Worm (Caenorhabditis elegans) whole organism, mixed stage, embryonic: ENCODE results near the gene clec-149.

Source experiments
- ces-1 ChIP-seq: fragments of 150-350 bp; optimal IDR thresholded peaks from 2 replicates; lab custom pipeline; 2014; ENCODE audit warnings: missing biosample characterization, missing genetic modification reagents, missing genetic modification characterization
- ztf-11 ChIP-seq: fragments of 150-350 bp; optimal IDR thresholded peaks from 2 replicates; lab custom pipeline; 2014; ENCODE audit warnings: missing biosample characterization, missing genetic modification characterization

DNA sequence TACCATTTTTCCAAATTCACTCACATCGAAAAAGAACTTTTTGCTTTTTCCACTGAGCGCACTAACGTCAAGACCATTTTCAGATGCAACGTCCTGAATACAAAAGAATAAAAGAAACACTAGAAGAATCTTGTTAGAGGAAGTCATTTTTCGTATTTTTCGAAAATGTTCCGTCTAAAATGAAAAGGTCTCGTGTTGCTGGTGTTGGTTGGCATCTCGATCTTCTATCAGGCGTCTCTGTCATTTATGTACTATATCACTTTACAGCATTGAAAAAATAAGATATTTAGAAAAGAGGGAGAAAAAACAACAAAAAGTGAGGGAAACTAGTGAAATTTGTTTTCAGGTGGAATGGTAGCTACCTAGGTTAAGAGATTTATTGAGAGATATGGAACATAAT, 18.2 kb downstream of the clec-149 start, which contains the start of gene K02F3.9:
- TF ChIP-seq ztf-11 (tag; lab: Kevin White, UChicago) (no peak), ces-1 (no peak)
